Worm (Caenorhabditis elegans) whole organism, L2 larva: ENCODE results near the gene srg-67.

ENCODE experiments used
- C34F6.9 ChIP-seq: fragments of 150-350 bp; optimal IDR thresholded peaks from 2 replicates; lab custom pipeline; 2014; ENCODE audit warnings: missing biosample characterization, missing genetic modification characterization
- ZK546.5 ChIP-seq: sonication (generic microtip); optimal IDR thresholded peaks from 2 replicates; lab custom pipeline; 2017; ENCODE audit warnings: missing biosample characterization, missing genetic modification characterization
- aly-2 ChIP-seq: fragments of 150-350 bp; optimal IDR thresholded peaks from 2 replicates; lab custom pipeline; 2014; ENCODE audit warnings: missing biosample characterization, missing genetic modification characterization
- ama-1 ChIP-seq: fragments of 150-350 bp; optimal IDR thresholded peaks from 2 replicates; lab custom pipeline; 2018; ENCODE audit warnings: inconsistent platforms
- blmp-1 ChIP-seq: sonication (generic microtip); optimal IDR thresholded peaks from 2 replicates; lab custom pipeline; 2017; ENCODE audit warnings: missing genetic modification characterization, mild to moderate bottlenecking, missing compliant biosample characterization, antibody characterized with exemption, moderate library complexity; ENCODE audit not compliant: insufficient read depth
- ceh-16 ChIP-seq: fragments of 150-350 bp; optimal IDR thresholded peaks from 2 replicates; lab custom pipeline; 2014; ENCODE audit warnings: missing biosample characterization, missing genetic modification characterization
- ceh-82 ChIP-seq: fragments of 150-350 bp; optimal IDR thresholded peaks from 2 replicates; lab custom pipeline; 2014; ENCODE audit warnings: missing biosample characterization, missing genetic modification characterization
- crh-2 ChIP-seq: sonication (generic microtip); optimal IDR thresholded peaks from 2 replicates; lab custom pipeline; 2017; ENCODE audit warnings: missing biosample characterization, missing genetic modification characterization
- egl-27 ChIP-seq: sonication (generic microtip); optimal IDR thresholded peaks from 3 replicates; lab custom pipeline; 2017; ENCODE audit warnings: missing biosample characterization, missing genetic modification reagents, missing genetic modification characterization
- elt-1 ChIP-seq: fragments of 150-350 bp; optimal IDR thresholded peaks from 2 replicates; lab custom pipeline; 2014; ENCODE audit warnings: missing biosample characterization, missing genetic modification characterization
- elt-3 ChIP-seq: sonication (generic microtip); optimal IDR thresholded peaks from 2 replicates; lab custom pipeline; 2017; ENCODE audit warnings: missing biosample characterization, missing genetic modification characterization
- fos-1 ChIP-seq: fragments of 150-350 bp; optimal IDR thresholded peaks from 2 replicates; lab custom pipeline; 2014; ENCODE audit warnings: missing biosample characterization, missing genetic modification characterization
- lin-13 ChIP-seq: fragments of 150-350 bp; optimal IDR thresholded peaks from 2 replicates; lab custom pipeline; 2014; ENCODE audit warnings: missing biosample characterization, missing genetic modification reagents, missing genetic modification characterization
- lin-39 ChIP-seq: fragments of 150-350 bp; optimal IDR thresholded peaks from 2 replicates; lab custom pipeline; 2014; ENCODE audit warnings: missing biosample characterization, missing genetic modification reagents, missing genetic modification characterization
- mab-5 ChIP-seq: fragments of 150-350 bp; optimal IDR thresholded peaks from 2 replicates; lab custom pipeline; 2014; ENCODE audit warnings: missing biosample characterization, missing genetic modification characterization
- mbf-1 ChIP-seq: sonication (generic microtip); optimal IDR thresholded peaks from 2 replicates; lab custom pipeline; 2017; ENCODE audit warnings: missing biosample characterization, missing genetic modification characterization
- mdl-1 ChIP-seq, 2 experiments: fragments of 150-350 bp in 1 of 2; sonication (generic microtip) in 1 of 2; optimal IDR thresholded peaks; 2 replicates each; lab custom pipeline; 2017; ENCODE audit warnings: missing biosample characterization in 2 of 2, missing genetic modification characterization in 2 of 2
- nhr-10 ChIP-seq: sonication (generic microtip); optimal IDR thresholded peaks from 2 replicates; lab custom pipeline; 2017; ENCODE audit warnings: missing biosample characterization, missing genetic modification characterization
- nhr-11 ChIP-seq: fragments of 150-350 bp; optimal IDR thresholded peaks from 2 replicates; lab custom pipeline; 2014; ENCODE audit warnings: missing biosample characterization, missing genetic modification characterization
- nhr-12 ChIP-seq: fragments of 150-350 bp; optimal IDR thresholded peaks from 2 replicates; lab custom pipeline; 2014; ENCODE audit warnings: missing biosample characterization, missing genetic modification characterization
- nhr-129 ChIP-seq: fragments of 150-350 bp; optimal IDR thresholded peaks from 2 replicates; lab custom pipeline; 2014; ENCODE audit warnings: missing biosample characterization, missing genetic modification characterization
- nhr-23 ChIP-seq: fragments of 150-350 bp; optimal IDR thresholded peaks from 2 replicates; lab custom pipeline; 2014; ENCODE audit warnings: missing biosample characterization, missing genetic modification reagents, missing genetic modification characterization
- nhr-237 ChIP-seq: fragments of 150-350 bp; optimal IDR thresholded peaks from 2 replicates; lab custom pipeline; 2014; ENCODE audit warnings: missing biosample characterization, missing genetic modification characterization
- nhr-25 ChIP-seq: fragments of 150-350 bp; sonication (generic microtip); optimal IDR thresholded peaks from 3 replicates; lab custom pipeline; 2014; ENCODE audit warnings: missing biosample characterization, missing genetic modification characterization
- nhr-6 ChIP-seq: fragments of 150-350 bp; optimal IDR thresholded peaks from 2 replicates; lab custom pipeline; 2014; ENCODE audit warnings: missing biosample characterization, missing genetic modification characterization
- peb-1 ChIP-seq: fragments of 150-350 bp; optimal IDR thresholded peaks from 2 replicates; lab custom pipeline; 2014; ENCODE audit warnings: missing biosample characterization, missing genetic modification characterization
- sma-3 ChIP-seq: sonication (generic microtip); optimal IDR thresholded peaks from 2 replicates; lab custom pipeline; 2016; ENCODE audit warnings: missing genetic modification reagents, missing genetic modification characterization, missing compliant biosample characterization
- sma-9 ChIP-seq, 2 experiments: fragments of 150-350 bp in 1 of 2; sonication (generic microtip) in 1 of 2; optimal IDR thresholded peaks; 2 replicates each; lab custom pipeline; 2014 to 2016; ENCODE audit warnings: missing genetic modification characterization in 2 of 2, mild to moderate bottlenecking in 1 of 2, missing biosample characterization in 1 of 2, missing compliant biosample characterization in 1 of 2, missing genetic modification reagents in 1 of 2, moderate library complexity in 1 of 2
- unc-39 ChIP-seq: fragments of 150-350 bp; optimal IDR thresholded peaks from 2 replicates; lab custom pipeline; 2014; ENCODE audit warnings: missing biosample characterization, missing genetic modification characterization
- unc-62 ChIP-seq: fragments of 150-350 bp; optimal IDR thresholded peaks from 2 replicates; lab custom pipeline; 2014; ENCODE audit warnings: missing biosample characterization, missing genetic modification reagents, missing genetic modification characterization
- ztf-1 ChIP-seq: fragments of 200-800 bp; sonication (Bioruptor generic); conservative IDR thresholded peaks from 2 replicates; pipeline ENCODE4 v1.3.6; 2022; ENCODE audit warnings: missing genetic modification characterization, missing compliant biosample characterization
- ztf-11 ChIP-seq: sonication (generic microtip); optimal IDR thresholded peaks from 2 replicates; lab custom pipeline; 2017; ENCODE audit warnings: missing biosample characterization, missing genetic modification characterization
- ztf-4 ChIP-seq: fragments of 150-350 bp; optimal IDR thresholded peaks from 2 replicates; lab custom pipeline; 2014; ENCODE audit warnings: missing biosample characterization, missing genetic modification characterization

The srg-67 gene

DNA sequence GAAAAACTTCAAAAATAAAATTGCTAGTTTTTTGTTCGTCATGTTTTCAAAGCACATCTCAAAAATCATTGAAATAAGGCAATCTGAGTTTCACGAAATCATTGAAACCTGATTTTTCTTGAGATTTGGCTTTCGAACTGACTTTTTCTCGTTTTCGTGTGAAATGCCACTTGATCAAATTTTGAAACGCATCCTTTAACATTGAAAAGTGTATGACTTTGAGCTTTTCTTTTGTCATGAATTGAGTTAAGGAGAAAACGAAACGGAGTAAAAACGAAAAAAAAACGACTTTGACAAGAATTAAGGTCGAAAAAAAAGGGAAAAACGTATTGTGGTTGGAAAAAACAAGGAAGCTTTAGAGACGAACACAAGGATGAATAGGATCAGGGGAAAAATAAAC is 7.8 kb downstream of the srg-67 start:
- TF ChIP-seq blmp-1 (tag; lab: Kevin White, UChicago) (no peak), nhr-237 (tag; lab: Kevin White, UChicago) (no peak), nhr-23 (tag; lab: Kevin White, UChicago) (no peak), peb-1 (tag; lab: Kevin White, UChicago) (no peak), nhr-6 (tag; lab: Kevin White, UChicago) (no peak), nhr-10 (tag; lab: Kevin White, UChicago) (no peak), nhr-25 (tag; lab: Kevin White, UChicago) (no peak), unc-62 (no peak), elt-1 (tag; lab: Kevin White, UChicago) (no peak)

DNA sequence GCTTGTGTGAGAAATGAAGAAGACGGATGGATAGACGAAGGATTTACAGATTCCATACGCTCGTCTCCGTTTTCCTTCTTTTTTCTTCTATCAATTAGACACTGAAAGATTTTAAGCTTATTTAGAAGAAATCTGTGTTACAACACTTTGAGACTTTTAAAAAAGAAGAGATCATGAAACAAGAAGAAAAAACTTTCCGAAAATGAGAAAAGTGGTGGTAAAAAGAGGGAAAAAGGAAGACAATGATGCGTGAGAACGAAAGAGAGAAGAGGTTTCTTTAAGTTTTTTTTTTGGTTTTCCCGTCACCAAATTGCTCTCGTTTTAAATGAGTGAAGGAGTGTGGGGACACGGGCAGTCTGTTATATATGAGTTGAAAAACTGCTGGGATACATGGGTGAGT is 9.2 kb downstream of the srg-67 start, which contains the start of gene glc-3:
TSS of gene glc-3 (minus strand) at position 101 of the 400 bp plus-strand sequence.
- TF ChIP-seq mbf-1 (tag; lab: Kevin White, UChicago) (no peak), nhr-11 (no peak), aly-2 (tag; lab: Kevin White, UChicago) (no peak), nhr-6 (tag; lab: Kevin White, UChicago) (no peak), unc-62 (no peak), ztf-4 (tag; lab: Kevin White, UChicago) (no peak), mab-5 (tag; lab: Kevin White, UChicago) (no peak)

- TF ChIP-seq ztf-4 (tag; lab: Kevin White, UChicago) (no peak), egl-27 (no peak), blmp-1 (tag; lab: Kevin White, UChicago) (no peak), sma-9 (GFP tag; optimal IDR thresholded peaks at IDR 0.05; lab: Kevin White, UChicago) (no peak), sma-9 (tag; optimal IDR thresholded peaks at IDR 0.05; lab: Kevin White, UChicago) (no peak), mdl-1 (tag; optimal IDR thresholded peaks at IDR 0.05; lab: Kevin White, UChicago) (no peak), nhr-129 (tag; lab: Kevin White, UChicago) (no peak), crh-2 (no peak), C34F6.9 (tag; lab: Kevin White, UChicago) (no peak), ama-1 (lab: Kevin White, UChicago) (no peak), nhr-23 (tag; lab: Kevin White, UChicago) (no peak), lin-39 (no peak), nhr-6 (tag; lab: Kevin White, UChicago) (no peak), ztf-11 (no peak), ztf-1 (GFP tag; lab: Robert Waterston, UW) (no peak), nhr-237 (tag; lab: Kevin White, UChicago) (no peak), sma-3 (no peak), peb-1 (tag; lab: Kevin White, UChicago) (no peak), nhr-11 (no peak)
Measured at ce11 chrV:5450742-5451141, 12.1 kb downstream of the srg-67 start.

ce11 chrV:5447057-5447456 is 15.7 kb downstream of the srg-67 start:
- TF ChIP-seq mab-5 (tag; lab: Kevin White, UChicago), result no peak
- TF ChIP-seq fos-1 (tag; lab: Kevin White, UChicago), result no peak
- TF ChIP-seq lin-13, result no peak

DNA sequence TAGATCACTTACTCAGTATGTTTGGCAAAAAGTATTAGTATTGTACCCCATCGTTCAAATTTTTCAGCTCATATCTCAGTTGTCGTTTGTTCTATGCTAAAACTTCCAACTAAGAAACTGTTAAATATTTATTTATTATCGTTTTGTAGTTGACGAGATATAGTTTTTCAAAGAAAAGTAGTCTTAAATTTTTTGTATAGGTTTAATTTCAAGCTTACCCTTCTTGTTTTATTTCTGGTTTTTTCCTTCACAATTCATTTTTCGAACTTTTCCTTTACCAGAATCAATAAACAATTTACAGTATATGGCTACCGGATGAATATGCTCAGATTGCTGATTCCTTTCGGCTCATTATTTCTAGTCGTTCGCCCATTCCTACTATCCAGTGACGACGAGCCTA is 17.0 kb downstream of the srg-67 start, which contains the start of gene F08F3.1:
TSS of gene F08F3.1 (plus strand) at position 301 of the 400 bp plus-strand sequence.
- TF ChIP-seq mbf-1 (tag; lab: Kevin White, UChicago) (no peak), ceh-82 (tag; lab: Kevin White, UChicago) (no peak), crh-2 (no peak), elt-3 (no peak), sma-9 (GFP tag; optimal IDR thresholded peaks at IDR 0.05; lab: Kevin White, UChicago) (no peak), sma-9 (tag; optimal IDR thresholded peaks at IDR 0.05; lab: Kevin White, UChicago) (no peak), ztf-4 (tag; lab: Kevin White, UChicago) (no peak), nhr-12 (tag; lab: Kevin White, UChicago) (no peak), ceh-16 (no peak), lin-13 (no peak), mab-5 (tag; lab: Kevin White, UChicago) (no peak), unc-39 (no peak), ztf-1 (GFP tag; lab: Robert Waterston, UW) (no peak), blmp-1 (tag; lab: Kevin White, UChicago) (no peak), ZK546.5 (tag; lab: Kevin White, UChicago) (no peak)
